Worm (Caenorhabditis elegans): ENCODE measurements around the gene Y37E11AL.3.

DNA sequence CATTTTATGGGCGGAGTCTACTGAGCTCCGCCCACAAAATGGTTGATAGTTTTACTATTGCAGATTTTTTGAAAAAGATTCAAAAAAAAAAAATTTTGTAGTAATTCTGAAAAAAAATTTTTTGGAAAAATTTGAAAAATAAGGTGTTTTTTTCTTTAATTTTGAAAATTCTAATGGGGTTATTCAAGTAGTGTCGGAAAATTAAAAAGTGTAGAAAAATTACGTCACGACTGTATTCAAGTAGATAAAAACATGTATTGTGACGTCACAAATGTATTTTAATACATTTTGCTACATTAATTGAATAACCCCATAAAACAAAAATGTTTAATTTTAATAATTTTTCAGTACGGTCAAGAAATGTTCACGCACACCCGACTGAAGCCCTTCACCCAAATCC lies 38.6 kb downstream of the Y37E11AL.3 start:
- TF ChIP-seq nhr-12 (tag; optimal IDR thresholded peaks at IDR 0.05) = no peak
- no peak for TF ChIP-seq mdl-1 (tag; optimal IDR thresholded peaks at IDR 0.05)
- no peak for TF ChIP-seq ztf-4 (tag; optimal IDR thresholded peaks at IDR 0.05)
- no peak for TF ChIP-seq nhr-237 (tag; optimal IDR thresholded peaks at IDR 0.05)
- TF ChIP-seq nhr-77 (tag; optimal IDR thresholded peaks at IDR 0.05) = no peak
- TF ChIP-seq ama-1 (optimal IDR thresholded peaks at IDR 0.05) = no peak
- TF ChIP-seq tbx-2 (tag; optimal IDR thresholded peaks at IDR 0.05) = no peak
- no peak for TF ChIP-seq aly-2 (tag; optimal IDR thresholded peaks at IDR 0.05)
- TF ChIP-seq mml-1 (tag; optimal IDR thresholded peaks at IDR 0.05) = no peak
- TF ChIP-seq R02D3.7 (tag; optimal IDR thresholded peaks at IDR 0.05) = no peak
